Fruit fly (Drosophila melanogaster) whole organism, embryonic: ENCODE data around the gene rogdi.

Source experiments
- Ada2b ChIP-seq: fragments of 200-800 bp; sonication (Bioruptor generic); IDR thresholded peaks from 2 replicates; pipeline ENCODE4 v1.3.6; 2022; ENCODE audit warnings: missing biosample characterization, missing genetic modification characterization
- Atf-2 ChIP-seq: fragments of 200-800 bp; sonication (Bioruptor generic); optimal IDR thresholded peaks from 2 replicates; lab custom pipeline; 2016; ENCODE audit warnings: missing biosample characterization, missing genetic modification characterization
- B-H2 ChIP-seq: fragments of 200-800 bp; sonication (Bioruptor generic); optimal IDR thresholded peaks from 2 replicates; lab custom pipeline; 2018; ENCODE audit warnings: missing biosample characterization, mild to moderate bottlenecking, missing genetic modification characterization
- CG10209 ChIP-seq: fragments of 200-800 bp; sonication (Bioruptor generic); optimal IDR thresholded peaks from 3 replicates; lab custom pipeline; 2017; ENCODE audit warnings: missing biosample characterization, mild to moderate bottlenecking, missing genetic modification characterization, missing genetic modification reagents
- CG10543 ChIP-seq: fragments of 200-800 bp; sonication (Bioruptor generic); optimal IDR thresholded peaks from 3 replicates; lab custom pipeline; 2017; ENCODE audit warnings: missing biosample characterization, mild to moderate bottlenecking, missing genetic modification characterization, moderate library complexity
- CG11560 ChIP-seq: fragments of 200-800 bp; sonication (Bioruptor generic); IDR thresholded peaks from 3 replicates; pipeline ENCODE4 v1.3.6; 2022; ENCODE audit warnings: missing biosample characterization, missing genetic modification characterization
- CG11723 ChIP-seq: fragments of 200-800 bp; sonication (Bioruptor generic); optimal IDR thresholded peaks from 2 replicates; lab custom pipeline; 2017; ENCODE audit warnings: missing biosample characterization, mild to moderate bottlenecking, missing genetic modification characterization
- CG12744 ChIP-seq: fragments of 200-800 bp; sonication (Bioruptor generic); optimal IDR thresholded peaks from 2 replicates; lab custom pipeline; 2016; ENCODE audit warnings: missing biosample characterization, missing genetic modification characterization
- CG14050 ChIP-seq: fragments of 200-800 bp; sonication (Bioruptor generic); IDR thresholded peaks from 3 replicates; pipeline ENCODE4 v1.3.6; 2022; ENCODE audit warnings: missing biosample characterization, missing genetic modification characterization
- CG14710 ChIP-seq: fragments of 200-800 bp; sonication (Bioruptor generic); optimal IDR thresholded peaks from 3 replicates; lab custom pipeline; 2019; ENCODE audit warnings: missing biosample characterization, mild to moderate bottlenecking, missing genetic modification characterization, moderate library complexity
- CG15601 ChIP-seq: fragments of 200-800 bp; sonication (Bioruptor generic); optimal IDR thresholded peaks from 3 replicates; lab custom pipeline; 2019; ENCODE audit warnings: missing biosample characterization, mild to moderate bottlenecking, missing genetic modification characterization, moderate library complexity
- CG1647 ChIP-seq: fragments of 200-800 bp; sonication (Bioruptor generic); optimal IDR thresholded peaks from 3 replicates; lab custom pipeline; 2016; ENCODE audit warnings: missing biosample characterization, missing genetic modification characterization
- CG1792 ChIP-seq: fragments of 200-800 bp; sonication (Bioruptor generic); optimal IDR thresholded peaks from 2 replicates; lab custom pipeline; 2016; ENCODE audit warnings: missing biosample characterization, missing genetic modification characterization
- CG32767 ChIP-seq: fragments of 200-800 bp; sonication (Bioruptor generic); IDR thresholded peaks from 2 replicates; pipeline ENCODE4 v1.3.6; 2022; ENCODE audit warnings: missing biosample characterization, missing genetic modification characterization
- CG3281 ChIP-seq: fragments of 200-800 bp; sonication (Bioruptor generic); optimal IDR thresholded peaks from 3 replicates; lab custom pipeline; 2017; ENCODE audit warnings: missing biosample characterization, mild to moderate bottlenecking, missing genetic modification characterization
- CG33557 ChIP-seq: fragments of 200-800 bp; sonication (Bioruptor generic); optimal IDR thresholded peaks from 2 replicates; lab custom pipeline; 2019; ENCODE audit warnings: missing biosample characterization, mild to moderate bottlenecking, missing genetic modification characterization, moderate library complexity
- CG3407 ChIP-seq: fragments of 200-800 bp; sonication (Bioruptor generic); optimal IDR thresholded peaks from 2 replicates; lab custom pipeline; 2018; ENCODE audit warnings: missing biosample characterization, mild to moderate bottlenecking, missing genetic modification characterization
- CG6254 ChIP-seq: fragments of 200-800 bp; sonication (Bioruptor generic); optimal IDR thresholded peaks from 3 replicates; lab custom pipeline; 2017; ENCODE audit warnings: mild to moderate bottlenecking, missing biosample characterization, missing genetic modification reagents, missing genetic modification characterization
- CG6272 ChIP-seq: fragments of 200-800 bp; sonication (Bioruptor generic); IDR thresholded peaks from 2 replicates; pipeline ENCODE4 v1.3.6; 2022; ENCODE audit warnings: missing biosample characterization, missing genetic modification characterization
- CG7987 ChIP-seq: fragments of 200-800 bp; sonication (Bioruptor generic); optimal IDR thresholded peaks from 2 replicates; lab custom pipeline; 2018; ENCODE audit warnings: missing biosample characterization, mild to moderate bottlenecking, missing genetic modification characterization, moderate library complexity
- CG9797 ChIP-seq: fragments of 200-800 bp; sonication (Bioruptor generic); optimal IDR thresholded peaks from 3 replicates; lab custom pipeline; 2018; ENCODE audit warnings: missing biosample characterization, mild to moderate bottlenecking, missing genetic modification characterization
- Ets65A ChIP-seq: fragments of 200-800 bp; sonication (Bioruptor generic); peaks from one replicate; lab custom pipeline; 2016; ENCODE audit warnings: missing biosample characterization, missing genetic modification characterization
- HLH4C ChIP-seq: fragments of 200-800 bp; sonication (Bioruptor generic); IDR thresholded peaks from 3 replicates; pipeline ENCODE4 v1.3.6; 2022; ENCODE audit warnings: missing biosample characterization, missing genetic modification characterization; ENCODE audit not compliant: partially characterized antibody
- HLH54F ChIP-seq: fragments of 200-800 bp; sonication (Bioruptor generic); optimal IDR thresholded peaks from 3 replicates; lab custom pipeline; 2016; ENCODE audit warnings: missing biosample characterization, missing genetic modification characterization
- HmgZ ChIP-seq: fragments of 200-800 bp; sonication (Bioruptor generic); optimal IDR thresholded peaks from 2 replicates; lab custom pipeline; 2018; ENCODE audit warnings: missing biosample characterization, mild to moderate bottlenecking, missing genetic modification characterization
- Hr51 ChIP-seq, 2 experiments: fragments of 200-800 bp; sonication (Bioruptor generic); optimal IDR thresholded peaks; 2 replicates in 1 of 2; 3 replicates in 1 of 2; lab custom pipeline; 2016 to 2018; ENCODE audit warnings: missing biosample characterization in 2 of 2, missing genetic modification characterization in 2 of 2, mild to moderate bottlenecking in 1 of 2, moderate library complexity in 1 of 2
- Mes4 ChIP-seq: fragments of 200-800 bp; sonication (Bioruptor generic); optimal IDR thresholded peaks from 2 replicates; lab custom pipeline; 2016; ENCODE audit warnings: missing biosample characterization, missing genetic modification characterization
- Nf-YA ChIP-seq: fragments of 200-800 bp; sonication (Bioruptor generic); IDR thresholded peaks from 2 replicates; pipeline ENCODE4 v1.3.6; 2022; ENCODE audit warnings: missing biosample characterization, missing genetic modification characterization
- PHDP ChIP-seq: fragments of 200-800 bp; sonication (Bioruptor generic); optimal IDR thresholded peaks from 3 replicates; lab custom pipeline; 2018; ENCODE audit warnings: missing biosample characterization, mild to moderate bottlenecking, missing genetic modification characterization, moderate library complexity
- Ptx1 ChIP-seq: fragments of 200-800 bp; sonication (Bioruptor generic); IDR thresholded peaks from 2 replicates; pipeline ENCODE4 v1.3.6; 2022; ENCODE audit warnings: missing biosample characterization, missing genetic modification characterization
- Tbp ChIP-seq: fragments of >200 bp; optimal IDR thresholded peaks from 2 replicates; lab custom pipeline; 2018; ENCODE audit warnings: missing biosample characterization, missing genetic modification characterization
- Xrp1 ChIP-seq: fragments of 200-800 bp; sonication (Bioruptor generic); IDR thresholded peaks from 2 replicates; pipeline ENCODE4 v1.3.6; 2022; ENCODE audit warnings: missing biosample characterization, missing genetic modification characterization
- ara ChIP-seq: fragments of 200-800 bp; sonication (Bioruptor generic); IDR thresholded peaks from 2 replicates; pipeline ENCODE4 v1.3.6; 2022; ENCODE audit warnings: missing biosample characterization, missing genetic modification characterization
- bsh ChIP-seq, 2 experiments: fragments of 200-800 bp; sonication (Bioruptor generic); optimal IDR thresholded peaks; 2 replicates each; lab custom pipeline; 2017 to 2018; ENCODE audit warnings: mild to moderate bottlenecking in 2 of 2, missing biosample characterization in 2 of 2, missing genetic modification characterization in 2 of 2, moderate library complexity in 1 of 2
- dati ChIP-seq: fragments of 200-800 bp; sonication (Bioruptor generic); IDR thresholded peaks from 2 replicates; pipeline ENCODE4 v1.3.6; 2022; ENCODE audit warnings: missing biosample characterization, missing genetic modification characterization
- dmrt11E ChIP-seq: fragments of 200-800 bp; sonication (Bioruptor generic); optimal IDR thresholded peaks from 3 replicates; lab custom pipeline; 2018; ENCODE audit warnings: missing biosample characterization, mild to moderate bottlenecking, missing genetic modification characterization, moderate library complexity
- dysf ChIP-seq: fragments of 200-800 bp; sonication (Bioruptor generic); IDR thresholded peaks from 3 replicates; pipeline ENCODE4 v1.3.6; 2022; ENCODE audit warnings: missing biosample characterization, missing genetic modification characterization
- fd96Cb ChIP-seq: fragments of 200-800 bp; sonication (Bioruptor generic); optimal IDR thresholded peaks from 2 replicates; lab custom pipeline; 2018; ENCODE audit warnings: missing biosample characterization, mild to moderate bottlenecking, missing genetic modification characterization, moderate library complexity
- gro ChIP-seq: fragments of 200-800 bp; sonication (Bioruptor generic); optimal IDR thresholded peaks from 2 replicates; lab custom pipeline; 2016; ENCODE audit warnings: missing biosample characterization, missing genetic modification characterization
- gsb-n ChIP-seq: fragments of 200-800 bp; sonication (Bioruptor generic); optimal IDR thresholded peaks from 3 replicates; lab custom pipeline; 2018; ENCODE audit warnings: missing biosample characterization, mild to moderate bottlenecking, missing genetic modification characterization
- inv ChIP-seq: fragments of 200-800 bp; sonication (Bioruptor generic); IDR thresholded peaks from 2 replicates; pipeline ENCODE4 v1.3.6; 2022; ENCODE audit warnings: missing biosample characterization, missing genetic modification characterization; ENCODE audit not compliant: partially characterized antibody
- kah ChIP-seq: fragments of 200-800 bp; sonication (Bioruptor generic); optimal IDR thresholded peaks from 2 replicates; lab custom pipeline; 2018; ENCODE audit warnings: missing biosample characterization, mild to moderate bottlenecking, missing genetic modification characterization
- kay ChIP-seq: fragments of 200-800 bp; sonication (Bioruptor generic); optimal IDR thresholded peaks from 2 replicates; lab custom pipeline; 2016; ENCODE audit warnings: missing biosample characterization, missing genetic modification characterization
- knrl ChIP-seq: fragments of 200-800 bp; sonication (Bioruptor generic); IDR thresholded peaks from 3 replicates; pipeline ENCODE4 v1.3.6; 2022; ENCODE audit warnings: missing biosample characterization, missing genetic modification characterization; ENCODE audit not compliant: partially characterized antibody
- pfk ChIP-seq: fragments of 200-800 bp; sonication (Bioruptor generic); optimal IDR thresholded peaks from 2 replicates; lab custom pipeline; 2018; ENCODE audit warnings: missing biosample characterization, mild to moderate bottlenecking, missing genetic modification characterization, moderate library complexity
- pita ChIP-seq: fragments of 200-800 bp; sonication (Bioruptor generic); optimal IDR thresholded peaks from 2 replicates; lab custom pipeline; 2017; ENCODE audit warnings: missing biosample characterization, mild to moderate bottlenecking, missing genetic modification characterization
- row ChIP-seq: fragments of 200-800 bp; sonication (Bioruptor generic); IDR thresholded peaks from 3 replicates; pipeline ENCODE4 v1.3.6; 2022; ENCODE audit warnings: missing biosample characterization, missing genetic modification characterization
- slou ChIP-seq: fragments of 200-800 bp; sonication (Bioruptor generic); optimal IDR thresholded peaks from 3 replicates; lab custom pipeline; 2016; ENCODE audit warnings: missing biosample characterization, missing genetic modification characterization
- ssp ChIP-seq: fragments of 200-800 bp; sonication (Bioruptor generic); IDR thresholded peaks from 2 replicates; pipeline ENCODE4 v1.3.6; 2022; ENCODE audit warnings: missing biosample characterization, missing genetic modification characterization
- stwl ChIP-seq: fragments of 200-800 bp; sonication (Bioruptor generic); optimal IDR thresholded peaks from 3 replicates; lab custom pipeline; 2018; ENCODE audit warnings: missing biosample characterization, mild to moderate bottlenecking, missing genetic modification characterization, moderate library complexity
- trh ChIP-seq: fragments of 200-800 bp; sonication (Bioruptor generic); optimal IDR thresholded peaks from 2 replicates; lab custom pipeline; 2016; ENCODE audit warnings: missing biosample characterization, missing genetic modification characterization
- vvl ChIP-seq: fragments of 200-800 bp; sonication (Bioruptor generic); IDR thresholded peaks from 2 replicates; pipeline ENCODE4 v1.3.6; 2022; ENCODE audit warnings: missing biosample characterization, missing genetic modification characterization

Gene rogdi

DNA sequence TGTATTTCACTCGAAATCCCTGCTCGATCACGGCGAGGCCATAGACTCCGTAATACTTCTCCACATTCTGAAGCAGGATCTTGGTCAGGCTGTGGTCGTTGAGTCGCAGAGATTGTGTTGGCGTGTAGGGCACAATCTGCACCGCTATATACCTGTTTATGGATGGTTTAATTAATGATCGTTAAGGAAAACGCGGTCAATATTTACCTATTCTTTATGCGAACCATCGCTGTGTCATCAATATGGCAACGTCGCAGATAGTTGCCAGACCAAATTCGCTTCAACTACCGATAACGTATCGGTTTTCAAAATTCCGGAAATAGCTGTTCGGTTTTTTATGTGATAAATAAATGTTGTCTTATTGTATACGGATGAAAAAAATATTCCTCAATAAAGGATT is 4.5 kb upstream of the rogdi start, which contains the start of gene Pop5 (continued):
- TF ChIP-seq row (GFP tag; lab: Robert Waterston, UW) (0 out of 3 replicates have a peak, but pooled peaks have one; percentile 27), Atf-2 (GFP tag; lab: Kevin White, UChicago) (no peak), CG10209 (GFP tag; lab: Kevin White, UChicago) (no peak), CG33557 (GFP tag; lab: Kevin White, UChicago) (peak; percentile 3), trh (no peak), Ada2b (no peak), fd96Cb (tag; lab: Kevin White, UChicago) (no peak), slou (GFP tag; lab: Kevin White, UChicago) (no peak), CG1647 (no peak), CG14050 (GFP tag; lab: Robert Waterston, UW) (no peak), kay (GFP tag; lab: Kevin White, UChicago) (no peak), bsh (GFP tag; optimal IDR thresholded peaks at IDR 0.05; lab: Kevin White, UChicago) (no peak), Hr51 (GFP tag; optimal IDR thresholded peaks at IDR 0.05; lab: Kevin White, UChicago) (no peak), gro (GFP tag; lab: Kevin White, UChicago) (no peak), knrl (no peak), CG15601 (tag; lab: Kevin White, UChicago) (peak; percentile 21), CG32767 (no peak), Tbp (GFP tag; lab: Kevin White, UChicago) (no peak), inv (no peak), ssp (GFP tag; lab: Robert Waterston, UW) (no peak), ara (no peak), Ptx1 (GFP tag; lab: Robert Waterston, UW) (no peak), CG7987 (peak; percentile 39), PHDP (tag; lab: Kevin White, UChicago) (peak; percentile 38), dysf (GFP tag; lab: Robert Waterston, UW) (no peak), CG6254 (GFP tag; lab: Kevin White, UChicago) (no peak), gsb-n (tag; lab: Kevin White, UChicago) (no peak), CG12744 (GFP tag; lab: Kevin White, UChicago) (no peak), pfk (GFP tag; lab: Kevin White, UChicago) (no peak), CG11723 (GFP tag; lab: Kevin White, UChicago) (no peak), pita (no peak), kah (no peak), B-H2 (peak; percentile 50), CG3407 (GFP tag; lab: Kevin White, UChicago) (no peak), HLH54F (GFP tag; lab: Kevin White, UChicago) (no peak), CG6272 (no peak), HmgZ (tag; lab: Kevin White, UChicago) (peak; percentile 58), CG9797 (GFP tag; lab: Kevin White, UChicago) (peak; percentile 19), Mes4 (GFP tag; lab: Kevin White, UChicago) (peak; percentile 0), CG1792 (GFP tag; lab: Kevin White, UChicago) (no peak), dati (GFP tag; lab: Robert Waterston, UW) (no peak), CG3281 (GFP tag; lab: Kevin White, UChicago) (peak; percentile 19), Ets65A (GFP tag; lab: Kevin White, UChicago) (peak; percentile 72), CG14710 (tag; lab: Kevin White, UChicago) (peak; percentile 76), CG11560 (tag; lab: Robert Waterston, UW) (no peak), HLH4C (peak; percentile 35; the same call in 1 of the 3 replicates), vvl (GFP tag; lab: Robert Waterston, UW) (peak; percentile 49), dmrt11E (tag; lab: Kevin White, UChicago) (peak; percentile 4), CG10543 (peak; percentile 9), Nf-YA (GFP tag; lab: Robert Waterston, UW) (no peak), stwl (tag; lab: Kevin White, UChicago) (peak; percentile 70), Xrp1 (GFP tag; lab: Robert Waterston, UW) (no peak)
